Worm (Caenorhabditis elegans): Measurements from ENCODE around the gene daf-1.

DNA sequence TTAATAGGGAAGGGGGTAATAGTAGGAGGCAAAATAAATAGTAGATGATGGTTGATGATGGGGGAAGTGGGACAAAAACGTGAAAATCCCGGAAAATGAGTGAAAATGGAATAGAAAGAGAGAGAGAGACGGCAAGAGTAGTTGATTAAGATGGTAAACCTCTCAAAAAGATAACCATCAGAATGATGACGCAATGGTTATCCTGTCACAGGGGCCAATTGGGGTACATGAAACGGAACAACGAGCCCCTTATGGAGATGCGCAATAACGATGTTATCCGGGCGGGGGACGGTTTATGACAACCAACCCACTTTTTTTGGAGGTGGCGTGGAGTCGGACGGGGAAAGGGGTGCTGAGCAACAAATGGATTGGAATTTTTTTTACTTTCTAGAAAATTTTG is 17.6 kb downstream of the daf-1 start:
- TF ChIP-seq irx-1 (tag; optimal IDR thresholded peaks at IDR 0.05) (no peak), nhr-90 (tag; optimal IDR thresholded peaks at IDR 0.05; ENCODE audit: poor library complexity) (no peak), aly-2 (tag; optimal IDR thresholded peaks at IDR 0.05) (no peak), nhr-76 (tag; optimal IDR thresholded peaks at IDR 0.05) (no peak), C16A3.4 (tag; optimal IDR thresholded peaks at IDR 0.05) (no peak), elt-2 (tag; optimal IDR thresholded peaks at IDR 0.05) (no peak), lin-39 (tag; optimal IDR thresholded peaks at IDR 0.05) (no peak), vab-15 (tag; optimal IDR thresholded peaks at IDR 0.05) (no peak), egl-27 (tag; optimal IDR thresholded peaks at IDR 0.05) (no peak), nhr-237 (tag; optimal IDR thresholded peaks at IDR 0.05) (no peak), fkh-10 (GFP tag; optimal IDR thresholded peaks at IDR 0.05) (no peak), skn-1 (tag; optimal IDR thresholded peaks at IDR 0.05) (no peak), ceh-82 (tag; optimal IDR thresholded peaks at IDR 0.05) (no peak)

Data from whole organism, L1 larva.